Worm (Caenorhabditis elegans): Measurements from ENCODE around the gene F44A6.3.

DNA sequence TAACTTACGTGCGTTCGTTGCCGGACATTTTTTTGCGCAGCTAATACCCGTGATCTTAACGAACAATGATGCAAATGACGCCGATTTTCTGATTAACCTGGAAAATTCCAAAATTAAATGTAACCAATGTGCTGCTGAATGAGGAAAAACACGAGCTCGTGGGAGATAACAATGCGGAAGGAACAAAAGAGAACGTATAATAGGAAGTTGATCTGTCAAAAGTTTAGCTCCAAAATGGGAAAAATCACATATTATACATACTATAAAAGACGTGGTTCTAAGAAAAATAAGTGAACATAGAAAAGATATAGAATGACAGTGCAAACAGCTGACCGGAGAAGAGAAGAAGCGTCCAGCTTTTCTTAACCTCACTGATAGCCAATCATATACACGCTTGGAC lies 40.2 kb downstream of the F44A6.3 start, which contains the start of gene C14H10.2:
- TF ChIP-seq mdl-1 (tag; optimal IDR thresholded peaks at IDR 0.05) (no peak), snpc-4 (tag; optimal IDR thresholded peaks at IDR 0.05) (no peak), pqm-1 (tag; optimal IDR thresholded peaks at IDR 0.05) (no peak)
